Worm (Caenorhabditis elegans) whole organism, midembryonic: Measurements from ENCODE around the gene clp-1.

Experiments
- tab-1 ChIP-seq: fragments of 200-800 bp; sonication (Bioruptor generic); IDR thresholded peaks from 2 replicates; pipeline ENCODE4 v1.3.6; 2022; ENCODE audit warnings: missing genetic modification characterization, missing compliant biosample characterization
- ztf-23 ChIP-seq: fragments of 200-800 bp; sonication (Bioruptor generic); IDR thresholded peaks from 2 replicates; pipeline ENCODE4 v1.3.6; 2022; ENCODE audit warnings: missing genetic modification reagents, missing genetic modification characterization, missing compliant biosample characterization

- TF ChIP-seq tab-1 (GFP tag; lab: Robert Waterston, UW): no peak
- no peak for TF ChIP-seq ztf-23
Measured at ce11 chrIII:7996353-7996752, 16.6 kb downstream of the clp-1 start, which contains the start of gene npr-17.
